Fruit fly (Drosophila melanogaster): Measurements from ENCODE around the gene CG32985.

DNA sequence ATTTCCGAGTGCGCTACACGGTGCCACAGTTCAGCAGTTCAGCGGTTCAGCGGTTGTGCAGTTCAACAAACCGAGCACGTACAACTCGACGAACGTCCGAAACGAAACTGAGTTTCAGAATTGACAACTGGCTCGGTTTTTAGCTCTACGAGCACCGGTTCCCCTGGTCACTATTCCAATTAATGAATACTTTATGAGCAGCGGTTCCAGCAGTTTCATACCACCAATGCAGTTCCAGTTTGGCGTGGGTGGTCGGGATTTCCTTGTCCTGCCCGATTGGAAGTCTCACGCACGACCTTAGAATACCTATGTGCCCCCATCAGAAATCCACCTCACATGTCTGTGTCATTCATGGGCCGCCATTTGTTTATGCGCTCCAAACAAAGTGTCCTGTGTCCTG, 13.0 kb downstream of the CG32985 start, which contains the start of gene CG9541:
- TF ChIP-seq CTCF (optimal IDR thresholded peaks at IDR 0.05) (no peak), CG8478 (optimal IDR thresholded peaks at IDR 0.05) (no peak)

Measured in S2 (cell line).